Worm (Caenorhabditis elegans): ENCODE measurements around the gene R08F11.4.
A peak's percentile ranks its signal among the peaks of the same experiment; 100 is the strongest.

R08F11.4 gene

DNA sequence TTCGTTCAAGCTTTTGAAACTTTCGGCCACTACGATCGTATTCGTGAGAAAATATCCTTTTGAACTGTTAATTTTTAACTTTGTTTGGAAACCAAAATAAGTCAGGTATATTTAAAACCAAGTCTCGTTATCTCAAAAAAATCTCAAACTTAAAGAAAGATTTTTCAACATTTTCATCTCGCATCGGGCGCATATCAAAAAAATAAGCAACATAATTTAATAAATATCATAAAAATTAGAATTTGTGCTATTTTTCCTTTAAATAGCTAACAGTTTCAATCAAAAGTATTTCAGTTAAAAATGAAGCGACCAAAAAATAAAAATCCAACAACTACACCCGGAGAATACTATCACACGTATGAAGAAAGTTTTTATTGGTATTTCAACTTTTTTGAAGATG, 634 bp upstream of the R08F11.4 start, which contains the start of gene srw-7:
TSS of gene srw-7 (plus strand) at position 301 of the 400 bp plus-strand sequence.
- TF ChIP-seq nhr-23 (tag; optimal IDR thresholded peaks at IDR 0.05) (no peak), nhr-28 (tag; optimal IDR thresholded peaks at IDR 0.05) (no peak), jun-1 (tag; optimal IDR thresholded peaks at IDR 0.05) (no peak), elt-2 (tag; optimal IDR thresholded peaks at IDR 0.05) (no peak), ceh-28 (tag; optimal IDR thresholded peaks at IDR 0.05) (no peak), unc-62 (GFP tag; optimal IDR thresholded peaks at IDR 0.05) (no peak), fos-1 (tag; optimal IDR thresholded peaks at IDR 0.05) (no peak), mml-1 (tag; optimal IDR thresholded peaks at IDR 0.05) (no peak)

DNA sequence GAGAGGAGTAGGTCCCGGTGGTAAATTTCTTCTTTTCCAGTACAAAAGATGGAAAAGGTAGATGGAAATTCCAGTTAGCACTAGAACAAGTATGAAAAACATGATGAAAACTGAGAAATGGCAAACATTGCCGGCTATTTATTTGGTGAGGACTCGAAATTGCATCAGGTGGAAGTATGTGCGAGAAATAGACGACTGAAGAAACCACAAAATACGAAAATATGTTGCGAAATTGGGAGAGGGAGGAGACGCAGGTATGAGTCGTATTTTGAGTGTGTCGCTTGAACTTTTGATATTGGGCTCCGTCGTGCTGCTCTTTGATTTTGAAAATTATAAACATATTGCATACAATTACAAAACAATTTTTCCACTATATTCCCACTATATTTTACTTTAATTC, 2.0 kb downstream of the R08F11.4 start, which contains the start of gene cyp-33C8:
TSS of gene cyp-33C8 (minus strand) at position 200 of the 400 bp plus-strand sequence.
- no peak for TF ChIP-seq egl-27 (tag; optimal IDR thresholded peaks at IDR 0.05)
- TF ChIP-seq pqm-1 (tag; optimal IDR thresholded peaks at IDR 0.05) = peak; percentile 24
- TF ChIP-seq nhr-76 (tag; optimal IDR thresholded peaks at IDR 0.05) = no peak
- peak; percentile 5 for TF ChIP-seq snpc-4 (tag; optimal IDR thresholded peaks at IDR 0.05)
- no peak for TF ChIP-seq ztf-4 (tag; optimal IDR thresholded peaks at IDR 0.05)
- TF ChIP-seq eor-1 (tag; optimal IDR thresholded peaks at IDR 0.05) = no peak
- peak; percentile 20 for TF ChIP-seq lin-39 (tag; optimal IDR thresholded peaks at IDR 0.05)
- no peak for TF ChIP-seq jun-1 (tag; optimal IDR thresholded peaks at IDR 0.05)
- no peak for TF ChIP-seq ceh-82 (tag; optimal IDR thresholded peaks at IDR 0.05)
- no peak for TF ChIP-seq lin-15B (tag; optimal IDR thresholded peaks at IDR 0.05)
- TF ChIP-seq elt-2 (tag; optimal IDR thresholded peaks at IDR 0.05) = peak; percentile 21

DNA sequence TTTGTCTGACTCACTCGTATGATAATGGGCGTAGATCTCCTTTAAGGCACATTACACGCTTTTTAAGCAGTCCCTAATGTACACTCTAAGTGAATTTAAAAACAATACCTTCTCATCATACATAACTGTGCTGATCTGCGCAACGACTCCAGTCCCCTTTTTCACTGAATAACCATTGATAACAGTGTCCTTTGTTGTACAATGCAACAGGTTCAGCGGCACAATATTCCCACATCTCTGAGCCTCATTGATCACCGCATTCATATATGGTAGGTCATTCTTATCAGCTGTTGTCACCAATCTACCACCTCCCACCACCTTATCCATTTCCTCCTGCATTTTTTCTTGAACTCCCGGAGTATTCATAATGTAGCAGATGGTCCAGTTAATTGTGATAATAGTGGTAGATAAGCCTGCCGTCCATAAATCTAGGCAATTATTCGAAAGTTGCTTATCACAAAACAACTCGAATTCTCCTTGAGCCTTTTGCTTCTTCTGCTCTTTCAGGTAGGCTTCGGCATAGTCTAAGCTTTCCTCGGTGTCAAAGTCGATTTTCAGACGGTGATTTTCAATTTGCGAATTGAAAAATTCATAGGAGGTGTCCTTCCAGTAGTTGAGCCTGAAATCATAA, 3.4 kb downstream of the R08F11.4 start:
- TF ChIP-seq jun-1 (tag; optimal IDR thresholded peaks at IDR 0.05) = no peak
- no peak for TF ChIP-seq nhr-25 (tag; optimal IDR thresholded peaks at IDR 0.05)
- no peak for TF ChIP-seq elt-2 (tag; optimal IDR thresholded peaks at IDR 0.05)
- no peak for TF ChIP-seq skn-1 (tag; optimal IDR thresholded peaks at IDR 0.05)
- TF ChIP-seq fkh-2 (tag; optimal IDR thresholded peaks at IDR 0.05) = no peak
- TF ChIP-seq mdl-1 (tag; optimal IDR thresholded peaks at IDR 0.05) = no peak
- no peak for TF ChIP-seq tbx-2 (tag; optimal IDR thresholded peaks at IDR 0.05)
- TF ChIP-seq ceh-28 (tag; optimal IDR thresholded peaks at IDR 0.05) = no peak
- no peak for TF ChIP-seq ceh-9 (tag; optimal IDR thresholded peaks at IDR 0.05)
- no peak for TF ChIP-seq lin-39 (tag; optimal IDR thresholded peaks at IDR 0.05)
- TF ChIP-seq lsy-12 (tag; optimal IDR thresholded peaks at IDR 0.05) = no peak
- no peak for TF ChIP-seq elt-3 (tag; optimal IDR thresholded peaks at IDR 0.05)

DNA sequence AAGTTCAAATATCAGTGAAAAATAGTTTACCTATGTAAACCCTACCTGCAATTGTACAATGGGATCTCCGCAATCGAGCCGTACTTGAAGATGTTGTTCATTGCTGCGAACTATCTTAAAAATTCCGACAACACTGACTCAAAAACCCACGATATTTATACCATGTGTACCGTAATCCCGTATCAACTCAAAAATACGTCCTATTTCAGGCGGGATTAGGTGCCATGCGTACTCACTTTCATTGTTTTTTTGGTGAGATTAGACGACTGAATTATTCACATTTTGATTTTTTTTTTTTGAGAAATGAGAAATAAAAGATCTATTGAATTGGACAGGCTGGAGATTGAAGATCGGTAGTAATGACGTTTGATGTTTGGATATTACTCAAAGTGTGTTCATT, 4.9 kb downstream of the R08F11.4 start, which contains the start of gene srt-30:
TSS of gene srt-30 (minus strand) at position 101 of the 400 bp plus-strand sequence.
- TF ChIP-seq egl-5 (tag; optimal IDR thresholded peaks at IDR 0.05) (no peak), mdl-1 (tag; optimal IDR thresholded peaks at IDR 0.05) (no peak), ztf-4 (tag; optimal IDR thresholded peaks at IDR 0.05) (no peak), snpc-4 (tag; optimal IDR thresholded peaks at IDR 0.05) (no peak), nfya-1 (tag; optimal IDR thresholded peaks at IDR 0.05; ENCODE audit: insufficient read depth) (no peak), nhr-43 (tag; optimal IDR thresholded peaks at IDR 0.05; ENCODE audit: poor library complexity, severe bottlenecking) (no peak), nhr-76 (tag; optimal IDR thresholded peaks at IDR 0.05) (no peak), elt-3 (tag; optimal IDR thresholded peaks at IDR 0.05) (no peak), ceh-28 (tag; optimal IDR thresholded peaks at IDR 0.05) (no peak), skn-1 (tag; optimal IDR thresholded peaks at IDR 0.05) (no peak), ama-1 (optimal IDR thresholded peaks at IDR 0.05) (no peak), nhr-67 (tag; optimal IDR thresholded peaks at IDR 0.05) (no peak), ceh-82 (tag; optimal IDR thresholded peaks at IDR 0.05) (no peak)

DNA sequence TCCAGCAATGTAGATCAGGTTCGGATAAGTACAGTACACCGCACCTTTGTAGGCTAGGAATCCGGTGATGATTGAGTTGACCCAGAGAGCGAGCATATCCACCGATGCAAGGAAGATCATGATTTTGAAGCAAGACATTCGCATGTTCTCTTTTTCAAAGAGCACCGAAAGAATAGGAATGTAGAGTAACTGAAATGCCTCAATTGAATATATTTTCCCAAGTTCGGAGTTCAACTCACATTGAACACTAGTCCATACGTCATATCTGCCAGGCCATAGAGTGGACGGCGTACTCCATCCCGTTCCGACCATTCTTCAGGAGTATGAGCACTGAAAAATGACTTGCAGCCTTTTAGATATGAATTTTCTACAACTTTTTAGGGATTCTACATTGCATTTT, 5.6 kb downstream of the R08F11.4 start:
- no peak for TF ChIP-seq nhr-28 (tag; optimal IDR thresholded peaks at IDR 0.05)
- no peak for TF ChIP-seq egl-5 (tag; optimal IDR thresholded peaks at IDR 0.05)
- no peak for TF ChIP-seq tbx-2 (tag; optimal IDR thresholded peaks at IDR 0.05)
- TF ChIP-seq nhr-76 (tag; optimal IDR thresholded peaks at IDR 0.05) = no peak
- no peak for TF ChIP-seq ceh-82 (tag; optimal IDR thresholded peaks at IDR 0.05)
- no peak for TF ChIP-seq daf-12 (tag; optimal IDR thresholded peaks at IDR 0.05)
